Worm (Caenorhabditis elegans) whole organism, L2 larva: ENCODE results near the gene nhr-270.

Experiments
- ZK546.5 ChIP-seq: sonication (generic microtip); optimal IDR thresholded peaks from 2 replicates; lab custom pipeline; 2017; ENCODE audit warnings: missing biosample characterization, missing genetic modification characterization
- alr-1 ChIP-seq: fragments of 150-350 bp; optimal IDR thresholded peaks from 2 replicates; lab custom pipeline; 2014; ENCODE audit warnings: missing biosample characterization, missing genetic modification characterization
- elt-1 ChIP-seq: fragments of 150-350 bp; optimal IDR thresholded peaks from 2 replicates; lab custom pipeline; 2014; ENCODE audit warnings: missing biosample characterization, missing genetic modification characterization
- fos-1 ChIP-seq: fragments of 150-350 bp; optimal IDR thresholded peaks from 2 replicates; lab custom pipeline; 2014; ENCODE audit warnings: missing biosample characterization, missing genetic modification characterization
- lin-13 ChIP-seq: fragments of 150-350 bp; optimal IDR thresholded peaks from 2 replicates; lab custom pipeline; 2014; ENCODE audit warnings: missing biosample characterization, missing genetic modification reagents, missing genetic modification characterization
- lin-39 ChIP-seq: fragments of 150-350 bp; optimal IDR thresholded peaks from 2 replicates; lab custom pipeline; 2014; ENCODE audit warnings: missing biosample characterization, missing genetic modification reagents, missing genetic modification characterization
- mdl-1 ChIP-seq, 2 experiments: fragments of 150-350 bp in 1 of 2; sonication (generic microtip) in 1 of 2; optimal IDR thresholded peaks; 2 replicates each; lab custom pipeline; 2017; ENCODE audit warnings: missing biosample characterization in 2 of 2, missing genetic modification characterization in 2 of 2
- nhr-11 ChIP-seq: fragments of 150-350 bp; optimal IDR thresholded peaks from 2 replicates; lab custom pipeline; 2014; ENCODE audit warnings: missing biosample characterization, missing genetic modification characterization
- nhr-129 ChIP-seq: fragments of 150-350 bp; optimal IDR thresholded peaks from 2 replicates; lab custom pipeline; 2014; ENCODE audit warnings: missing biosample characterization, missing genetic modification characterization
- nhr-21 ChIP-seq: fragments of 150-350 bp; optimal IDR thresholded peaks from 2 replicates; lab custom pipeline; 2014; ENCODE audit warnings: missing biosample characterization, missing genetic modification characterization
- nhr-25 ChIP-seq: fragments of 150-350 bp; sonication (generic microtip); optimal IDR thresholded peaks from 3 replicates; lab custom pipeline; 2014; ENCODE audit warnings: missing biosample characterization, missing genetic modification characterization
- nhr-6 ChIP-seq: fragments of 150-350 bp; optimal IDR thresholded peaks from 2 replicates; lab custom pipeline; 2014; ENCODE audit warnings: missing biosample characterization, missing genetic modification characterization
- sma-9 ChIP-seq, 2 experiments: fragments of 150-350 bp in 1 of 2; sonication (generic microtip) in 1 of 2; optimal IDR thresholded peaks; 2 replicates each; lab custom pipeline; 2014 to 2016; ENCODE audit warnings: missing genetic modification characterization in 2 of 2, mild to moderate bottlenecking in 1 of 2, missing biosample characterization in 1 of 2, missing compliant biosample characterization in 1 of 2, missing genetic modification reagents in 1 of 2, moderate library complexity in 1 of 2
- ztf-4 ChIP-seq: fragments of 150-350 bp; optimal IDR thresholded peaks from 2 replicates; lab custom pipeline; 2014; ENCODE audit warnings: missing biosample characterization, missing genetic modification characterization

ce11 chrV:833368-833767, 28.8 kb upstream of the nhr-270 start, which contains the start of gene F41H8.1:
- TF ChIP-seq nhr-129 (tag; lab: Kevin White, UChicago) = no peak
- TF ChIP-seq nhr-11 = no peak
- TF ChIP-seq elt-1 (tag; lab: Kevin White, UChicago) = no peak
- TF ChIP-seq sma-9 (GFP tag; optimal IDR thresholded peaks at IDR 0.05; lab: Kevin White, UChicago) = no peak
- no peak for TF ChIP-seq sma-9 (tag; optimal IDR thresholded peaks at IDR 0.05; lab: Kevin White, UChicago)
- TF ChIP-seq alr-1 = no peak
- no peak for TF ChIP-seq lin-39 (tag; lab: Kevin White, UChicago)
- TF ChIP-seq fos-1 = no peak
- TF ChIP-seq ZK546.5 (tag; lab: Kevin White, UChicago) = no peak
- TF ChIP-seq nhr-21 (tag; lab: Kevin White, UChicago) = no peak
- no peak for TF ChIP-seq mdl-1 (tag; optimal IDR thresholded peaks at IDR 0.05; lab: Kevin White, UChicago)
- no peak for TF ChIP-seq nhr-25 (tag; lab: Kevin White, UChicago)
- no peak for TF ChIP-seq nhr-6 (tag; lab: Kevin White, UChicago)
- TF ChIP-seq lin-13 (GFP tag; lab: Kevin White, UChicago) = no peak
- no peak for TF ChIP-seq ztf-4 (tag; lab: Kevin White, UChicago)
